Fruit fly (Drosophila melanogaster) whole organism, prepupa: Measurements from ENCODE around the gene Prosbeta4.

Experiments used
- Blimp-1 ChIP-seq: fragments of 200-800 bp; sonication (Bioruptor generic); optimal IDR thresholded peaks from 3 replicates; lab custom pipeline; 2017; ENCODE audit warnings: missing biosample characterization, missing genetic modification characterization, mild to moderate bottlenecking, moderate library complexity, missing genetic modification reagents
- CG10631 ChIP-seq: fragments of 200-800 bp; sonication (Bioruptor generic); optimal IDR thresholded peaks from 2 replicates; lab custom pipeline; 2016; ENCODE audit warnings: missing biosample characterization, missing genetic modification characterization
- CG11294 ChIP-seq: fragments of 200-800 bp; sonication (Bioruptor generic); IDR thresholded peaks from 2 replicates; pipeline ENCODE4 v1.3.6; 2022; ENCODE audit warnings: missing biosample characterization, missing genetic modification characterization
- CG11902 ChIP-seq: fragments of 200-800 bp; sonication (Bioruptor generic); optimal IDR thresholded peaks from 3 replicates; lab custom pipeline; 2016; ENCODE audit warnings: missing biosample characterization, missing genetic modification characterization
- CG15336 ChIP-seq: fragments of 200-800 bp; sonication (Bioruptor generic); IDR thresholded peaks from 2 replicates; pipeline ENCODE4 v1.3.6; 2022; ENCODE audit warnings: missing biosample characterization, missing genetic modification characterization
- CG31627 ChIP-seq: fragments of 200-800 bp; sonication (Bioruptor generic); optimal IDR thresholded peaks from 3 replicates; lab custom pipeline; 2016; ENCODE audit warnings: missing biosample characterization, missing genetic modification characterization
- CG32006 ChIP-seq: fragments of 200-800 bp; sonication (Bioruptor generic); optimal IDR thresholded peaks from 3 replicates; lab custom pipeline; 2017; ENCODE audit warnings: missing biosample characterization, mild to moderate bottlenecking, missing genetic modification characterization
- CG6163 ChIP-seq: fragments of 200-800 bp; sonication (Bioruptor generic); IDR thresholded peaks from 3 replicates; pipeline ENCODE4 v1.3.6; 2022; ENCODE audit warnings: missing biosample characterization, missing genetic modification characterization
- CG6276 ChIP-seq: fragments of 200-800 bp; sonication (Bioruptor generic); optimal IDR thresholded peaks from 2 replicates; lab custom pipeline; 2017; ENCODE audit warnings: missing biosample characterization, mild to moderate bottlenecking, missing genetic modification characterization
- CG6792 ChIP-seq: fragments of 200-800 bp; sonication (Bioruptor generic); optimal IDR thresholded peaks from 3 replicates; lab custom pipeline; 2016; ENCODE audit warnings: missing biosample characterization, missing genetic modification characterization
- Eip75B ChIP-seq: fragments of 200-800 bp; sonication (Bioruptor generic); optimal IDR thresholded peaks from 3 replicates; lab custom pipeline; 2016; ENCODE audit warnings: missing biosample characterization, missing genetic modification characterization
- Ets21C ChIP-seq: fragments of 200-800 bp; sonication (Bioruptor generic); optimal IDR thresholded peaks from 3 replicates; lab custom pipeline; 2016; ENCODE audit warnings: missing biosample characterization, missing genetic modification characterization
- Ets96B ChIP-seq: fragments of 200-800 bp; optimal IDR thresholded peaks from 2 replicates; lab custom pipeline; 2019; ENCODE audit warnings: missing biosample characterization, mild to moderate bottlenecking, missing genetic modification characterization, moderate library complexity
- Hr39 ChIP-seq: fragments of 200-800 bp; sonication (Bioruptor generic); optimal IDR thresholded peaks from 2 replicates; lab custom pipeline; 2016; ENCODE audit warnings: missing biosample characterization, missing genetic modification characterization
- Lpt ChIP-seq: fragments of 200-800 bp; sonication (Bioruptor generic); optimal IDR thresholded peaks from 3 replicates; lab custom pipeline; 2016; ENCODE audit warnings: missing biosample characterization, missing genetic modification characterization
- OdsH ChIP-seq: fragments of 200-800 bp; sonication (Bioruptor generic); optimal IDR thresholded peaks from 3 replicates; lab custom pipeline; 2016; ENCODE audit warnings: missing biosample characterization, missing genetic modification characterization
- Smox ChIP-seq: fragments of 200-800 bp; sonication (Bioruptor generic); optimal IDR thresholded peaks from 3 replicates; lab custom pipeline; 2016; ENCODE audit warnings: missing biosample characterization, missing genetic modification characterization
- Sox102F ChIP-seq: fragments of 200-800 bp; sonication (Bioruptor generic); optimal IDR thresholded peaks from 2 replicates; lab custom pipeline; 2016; ENCODE audit warnings: missing biosample characterization, mild to moderate bottlenecking, missing genetic modification characterization
- Sox14 ChIP-seq: fragments of 200-800 bp; sonication (Bioruptor generic); optimal IDR thresholded peaks from 3 replicates; lab custom pipeline; 2016; ENCODE audit warnings: missing biosample characterization, missing genetic modification characterization
- Sox15 ChIP-seq: fragments of 200-800 bp; sonication (Bioruptor generic); optimal IDR thresholded peaks from 3 replicates; lab custom pipeline; 2016; ENCODE audit warnings: missing biosample characterization, missing genetic modification characterization
- acj6 ChIP-seq: fragments of 200-800 bp; sonication (Bioruptor generic); optimal IDR thresholded peaks from 3 replicates; lab custom pipeline; 2016; ENCODE audit warnings: missing biosample characterization, missing genetic modification characterization
- cyc ChIP-seq: fragments of 200-800 bp; sonication (Bioruptor generic); optimal IDR thresholded peaks from 3 replicates; lab custom pipeline; 2016; ENCODE audit warnings: missing biosample characterization, missing genetic modification characterization
- esn ChIP-seq: fragments of 200-800 bp; sonication (Bioruptor generic); optimal IDR thresholded peaks from 2 replicates; lab custom pipeline; 2016; ENCODE audit warnings: missing biosample characterization, mild to moderate bottlenecking, missing genetic modification characterization, moderate library complexity
- fd59A ChIP-seq: fragments of 200-800 bp; sonication (Bioruptor generic); optimal IDR thresholded peaks from 2 replicates; lab custom pipeline; 2017; ENCODE audit warnings: missing biosample characterization, mild to moderate bottlenecking, missing genetic modification characterization, missing genetic modification reagents
- lz ChIP-seq: fragments of 200-800 bp; sonication (Bioruptor generic); optimal IDR thresholded peaks from 3 replicates; lab custom pipeline; 2016; ENCODE audit warnings: missing biosample characterization, missing genetic modification characterization
- net ChIP-seq: fragments of 200-800 bp; sonication (Bioruptor generic); optimal IDR thresholded peaks from 3 replicates; lab custom pipeline; 2016; ENCODE audit warnings: missing biosample characterization, missing genetic modification characterization
- spab ChIP-seq: fragments of 200-800 bp; sonication (Bioruptor generic); optimal IDR thresholded peaks from 2 replicates; lab custom pipeline; 2017; ENCODE audit warnings: missing biosample characterization, mild to moderate bottlenecking, missing genetic modification characterization, missing genetic modification reagents
- topi ChIP-seq: fragments of 200-800 bp; sonication (Bioruptor generic); optimal IDR thresholded peaks from 3 replicates; lab custom pipeline; 2016; ENCODE audit warnings: missing biosample characterization, missing genetic modification characterization
- vri ChIP-seq: fragments of 200-800 bp; sonication (Bioruptor generic); optimal IDR thresholded peaks from 3 replicates; lab custom pipeline; 2016; ENCODE audit warnings: missing biosample characterization, mild to moderate bottlenecking, missing genetic modification characterization

The Prosbeta4 gene

dm6 chr2L:16754074-16754473 lies 22.1 kb upstream of the Prosbeta4 start, which contains the start of gene yellow-b:
Gene yellow-b, plus strand, starts transcription at chr2L:16754336.
- no peak for TF ChIP-seq Hr39
- no peak for TF ChIP-seq Sox102F (GFP tag; lab: Kevin White, UChicago)
- no peak for TF ChIP-seq Sox15 (GFP tag; lab: Kevin White, UChicago)
- TF ChIP-seq CG15336 (GFP tag; lab: Robert Waterston, UW), result peak; percentile 28; the same call in 1 of the 2 replicates

- TF ChIP-seq CG6163 (no peak), OdsH (no peak), CG11294 (no peak)
Observed at dm6 chr2L:16752340-16752739, 20.4 kb upstream of the Prosbeta4 start.

dm6 chr2L:16747145-16747544 lies 15.2 kb upstream of the Prosbeta4 start:
- TF ChIP-seq CG6792 (GFP tag; lab: Kevin White, UChicago) (no peak), CG31627 (GFP tag; lab: Kevin White, UChicago) (no peak), esn (GFP tag; lab: Kevin White, UChicago) (no peak), CG6276 (no peak), Ets21C (no peak), Smox (GFP tag; lab: Kevin White, UChicago) (no peak), Lpt (GFP tag; lab: Kevin White, UChicago) (no peak), fd59A (GFP tag; lab: Kevin White, UChicago) (no peak)

dm6 chr2L:16743055-16743805 lies 11.3 kb upstream of the Prosbeta4 start, which contains the start of the genes LSm7 and BuGZ:
Gene LSm7, minus strand, starts transcription at chr2L:16743100.
Gene BuGZ, plus strand, starts transcription at chr2L:16743405.
- TF ChIP-seq CG15336 (GFP tag; lab: Robert Waterston, UW) (no peak), Lpt (GFP tag; lab: Kevin White, UChicago) (no peak), CG6792 (GFP tag; lab: Kevin White, UChicago) (no peak), topi (GFP tag; lab: Kevin White, UChicago) (no peak), net (GFP tag; lab: Kevin White, UChicago) (no peak), esn (GFP tag; lab: Kevin White, UChicago) (peak; percentile 7), lz (GFP tag; lab: Kevin White, UChicago) (peak; percentile 35), spab (no peak), CG31627 (GFP tag; lab: Kevin White, UChicago) (peak; percentile 30), OdsH (no peak)

dm6 chr2L:16738206-16738900 lies 6.4 kb upstream of the Prosbeta4 start, which contains the start of the genes glu and ChLD3:
Gene glu, minus strand, starts transcription at chr2L:16738388.
Gene ChLD3, plus strand, starts transcription at chr2L:16738850.
- TF ChIP-seq Sox14 (no peak), vri (GFP tag; lab: Kevin White, UChicago) (no peak), acj6 (GFP tag; lab: Kevin White, UChicago) (no peak), Eip75B (GFP tag; lab: Kevin White, UChicago) (no peak), Blimp-1 (no peak), Ets96B (tag; lab: Kevin White, UChicago) (no peak), topi (GFP tag; lab: Kevin White, UChicago) (no peak), cyc (GFP tag; lab: Kevin White, UChicago) (no peak), OdsH (no peak), CG32006 (GFP tag; lab: Kevin White, UChicago) (no peak), CG11902 (no peak), CG10631 (GFP tag; lab: Kevin White, UChicago) (no peak)
